Fruit fly (Drosophila melanogaster): ENCODE measurements around the gene CG13078.

The CG13078 gene

DNA sequence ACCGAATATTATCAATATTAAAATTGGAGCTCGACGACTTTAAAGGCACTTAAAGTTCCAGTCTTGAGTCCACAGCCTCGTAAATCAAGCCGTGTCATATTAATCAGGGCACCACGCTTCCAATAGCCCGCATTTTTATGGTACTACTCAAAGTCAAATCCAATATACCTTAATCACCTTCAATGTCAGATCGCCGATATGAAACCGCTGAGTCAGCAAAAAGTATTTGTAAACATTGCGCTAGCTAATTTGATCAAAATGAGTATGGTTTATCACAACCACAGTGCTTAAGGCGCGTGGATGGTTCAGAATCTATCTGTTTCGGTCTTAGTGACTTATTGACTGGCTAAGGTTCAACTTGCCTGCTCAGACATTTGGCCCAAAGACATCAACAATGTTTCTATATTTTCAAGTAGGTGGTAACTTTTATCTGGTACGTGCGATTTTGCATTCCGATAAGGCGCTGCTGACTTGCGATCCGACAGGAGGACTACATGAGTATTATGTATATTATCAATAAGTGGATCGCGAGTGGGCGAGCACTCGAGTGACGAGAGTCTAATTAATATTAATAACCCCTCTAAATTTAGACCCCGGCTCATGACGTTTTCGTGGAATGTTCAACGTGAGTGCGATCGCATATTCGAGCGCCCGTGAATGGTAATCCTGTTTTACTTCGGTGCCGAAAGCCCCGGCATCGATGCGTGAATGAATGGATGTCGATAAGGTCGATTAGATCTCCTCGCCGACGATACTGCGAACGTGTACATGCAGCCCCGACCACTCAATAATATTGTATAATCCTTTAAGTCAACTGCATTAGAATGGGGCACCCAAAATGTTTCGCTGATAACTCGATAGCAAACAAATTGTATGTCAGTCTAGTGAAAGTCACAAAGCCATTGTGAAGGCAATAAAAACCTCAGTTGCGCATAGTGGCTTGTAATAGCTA, at the start of gene CG13078:
TSS of gene CG13078 (plus strand) at position 902 of the 952 bp plus-strand sequence.
- TF ChIP-seq h (GFP tag; optimal IDR thresholded peaks at IDR 0.05): peak; percentile 16
- no peak for TF ChIP-seq Hnf4 (GFP tag; optimal IDR thresholded peaks at IDR 0.05)

DNA sequence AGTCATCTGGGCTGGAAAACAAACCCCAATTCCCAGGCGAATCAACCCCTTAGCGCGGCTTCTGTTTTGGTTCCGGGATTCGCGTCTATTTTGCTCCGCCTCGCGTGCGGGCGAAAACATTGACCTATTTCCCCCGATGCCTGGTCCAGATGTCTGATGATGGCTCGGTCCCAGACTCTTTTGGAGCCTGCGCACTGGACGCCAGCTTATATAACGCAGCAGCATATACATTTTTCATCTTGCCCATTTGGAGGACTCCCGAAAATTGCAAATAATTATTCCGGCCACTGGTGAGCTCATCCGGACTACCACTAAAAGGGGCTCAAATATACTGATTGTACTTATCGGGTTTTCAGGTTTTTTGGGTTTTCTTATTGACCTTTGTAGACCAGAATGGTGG, 47.7 kb upstream of the CG13078 start:
- peak; percentile 34 for TF ChIP-seq psq (GFP tag; optimal IDR thresholded peaks at IDR 0.05)
- TF ChIP-seq Abd-B (GFP tag; optimal IDR thresholded peaks at IDR 0.05): no peak

dm6 chr2L:19517154-19517814, 46.4 kb upstream of the CG13078 start, which contains the start of gene Hasp:
Gene Hasp, minus strand, starts transcription at chr2L:19517204.
- no peak for TF ChIP-seq Vsx2 (GFP tag; optimal IDR thresholded peaks at IDR 0.05; ENCODE audit: partially characterized antibody)
- peak; percentile 17 for TF ChIP-seq HLH106 (tag; optimal IDR thresholded peaks at IDR 0.05)
- no peak for TF ChIP-seq pan (optimal IDR thresholded peaks at IDR 0.05)
- TF ChIP-seq CG9705 (GFP tag; optimal IDR thresholded peaks at IDR 0.05): no peak

DNA sequence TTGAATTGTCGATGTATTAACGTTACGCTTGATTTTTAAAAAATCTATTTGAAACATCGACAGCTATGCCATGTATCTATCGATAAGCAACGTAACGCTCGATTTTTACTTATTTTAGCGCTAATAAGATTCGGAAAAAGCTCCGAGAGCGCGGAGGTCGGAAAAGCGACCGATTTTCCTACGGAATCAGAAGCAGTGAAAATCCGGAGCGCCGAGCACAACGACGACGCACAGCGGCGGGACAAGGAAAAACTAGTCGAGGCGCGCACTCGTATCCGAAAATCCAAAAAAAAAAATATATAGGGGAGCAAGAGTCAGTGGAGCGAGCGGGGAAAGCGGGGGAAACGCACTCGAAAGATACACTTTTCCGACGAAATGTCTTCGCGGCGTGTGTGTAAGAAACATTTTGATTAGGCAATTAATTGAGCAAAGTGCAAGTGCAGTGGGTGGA, 45.1 kb upstream of the CG13078 start, which contains the start of gene CG10132:
TSS of gene CG10132 (plus strand) at position 189 of the 451 bp plus-strand sequence.
- TF ChIP-seq CG32264 (GFP tag; optimal IDR thresholded peaks at IDR 0.05) (no peak), Dfd (GFP tag; optimal IDR thresholded peaks at IDR 0.05) (no peak), Jra (GFP tag; optimal IDR thresholded peaks at IDR 0.05) (no peak), sv (GFP tag; optimal IDR thresholded peaks at IDR 0.05) (no peak), Hnf4 (GFP tag; optimal IDR thresholded peaks at IDR 0.05) (no peak), HLH106 (tag; optimal IDR thresholded peaks at IDR 0.05) (no peak), lola (GFP tag; optimal IDR thresholded peaks at IDR 0.05) (no peak), brk (GFP tag; optimal IDR thresholded peaks at IDR 0.05) (no peak), Dif (GFP tag; optimal IDR thresholded peaks at IDR 0.05; ENCODE audit: partially characterized antibody) (no peak), Vsx2 (GFP tag; optimal IDR thresholded peaks at IDR 0.05; ENCODE audit: partially characterized antibody) (no peak), CG9705 (GFP tag; optimal IDR thresholded peaks at IDR 0.05) (no peak), CrebA (GFP tag; optimal IDR thresholded peaks at IDR 0.05; ENCODE audit: borderline replicate concordance) (no peak), usp (GFP tag; optimal IDR thresholded peaks at IDR 0.05) (no peak), Sp1 (GFP tag; optimal IDR thresholded peaks at IDR 0.05) (no peak), br (GFP tag; optimal IDR thresholded peaks at IDR 0.05) (no peak), tai (GFP tag; optimal IDR thresholded peaks at IDR 0.05) (no peak), pan (optimal IDR thresholded peaks at IDR 0.05) (no peak), foxo (GFP tag; optimal IDR thresholded peaks at IDR 0.05) (no peak), Mio (GFP tag; optimal IDR thresholded peaks at IDR 0.05) (no peak)

dm6 chr2L:19519611-19520010, 44.1 kb upstream of the CG13078 start:
- TF ChIP-seq Myc (optimal IDR thresholded peaks at IDR 0.05): no peak
- TF ChIP-seq Mio (GFP tag; optimal IDR thresholded peaks at IDR 0.05): no peak
- no peak for TF ChIP-seq Dfd (GFP tag; optimal IDR thresholded peaks at IDR 0.05)
- no peak for TF ChIP-seq lola (GFP tag; optimal IDR thresholded peaks at IDR 0.05)
- TF ChIP-seq brk (GFP tag; optimal IDR thresholded peaks at IDR 0.05): no peak
- no peak for TF ChIP-seq Abd-B (GFP tag; optimal IDR thresholded peaks at IDR 0.05)
- TF ChIP-seq CG9705 (GFP tag; optimal IDR thresholded peaks at IDR 0.05): no peak
- no peak for TF ChIP-seq foxo (GFP tag; optimal IDR thresholded peaks at IDR 0.05)
- TF ChIP-seq ey (GFP tag; optimal IDR thresholded peaks at IDR 0.05): no peak
- no peak for TF ChIP-seq usp (GFP tag; optimal IDR thresholded peaks at IDR 0.05)
- TF ChIP-seq psq (GFP tag; optimal IDR thresholded peaks at IDR 0.05): no peak
- no peak for TF ChIP-seq Hr78 (GFP tag; optimal IDR thresholded peaks at IDR 0.05)
- no peak for TF ChIP-seq tai (GFP tag; optimal IDR thresholded peaks at IDR 0.05)
- no peak for TF ChIP-seq dl (GFP tag; optimal IDR thresholded peaks at IDR 0.05; ENCODE audit: insufficient read depth in 1 of 2, partially characterized antibody in 2 of 2)
- no peak for TF ChIP-seq CrebA (GFP tag; optimal IDR thresholded peaks at IDR 0.05; ENCODE audit: borderline replicate concordance)
- no peak for TF ChIP-seq dmrt93B (GFP tag; optimal IDR thresholded peaks at IDR 0.05)
